Fruit fly (Drosophila melanogaster): ENCODE results near the gene Prm.

Prm gene

dm6 chr3L:8745210-8745609, at the start of gene Prm:
TSS of gene Prm (minus strand) at chr3L:8745310.
- TF ChIP-seq insv (optimal IDR thresholded peaks at IDR 0.05) (no peak), ttk (optimal IDR thresholded peaks at IDR 0.05) (no peak), Myc (optimal IDR thresholded peaks at IDR 0.05) (no peak), Sin3A (optimal IDR thresholded peaks at IDR 0.05) (no peak), psq (optimal IDR thresholded peaks at IDR 0.05) (no peak), h (optimal IDR thresholded peaks at IDR 0.05) (no peak)

- TF ChIP-seq psq (optimal IDR thresholded peaks at IDR 0.05) (no peak), h (optimal IDR thresholded peaks at IDR 0.05) (no peak), Myc (optimal IDR thresholded peaks at IDR 0.05) (no peak), ttk (optimal IDR thresholded peaks at IDR 0.05) (no peak), insv (optimal IDR thresholded peaks at IDR 0.05) (no peak), Sin3A (optimal IDR thresholded peaks at IDR 0.05) (no peak)
Observed at dm6 chr3L:8788445-8788844, 43.3 kb upstream of the Prm start, which contains the start of gene Acbp5. TSS of gene Acbp5 (minus strand) at chr3L:8788545.

- no peak for TF ChIP-seq Sin3A (optimal IDR thresholded peaks at IDR 0.05)
- no peak for TF ChIP-seq h (optimal IDR thresholded peaks at IDR 0.05)
- no peak for TF ChIP-seq psq (optimal IDR thresholded peaks at IDR 0.05)
- TF ChIP-seq Myc (optimal IDR thresholded peaks at IDR 0.05) = no peak
- TF ChIP-seq insv (optimal IDR thresholded peaks at IDR 0.05) = no peak
- no peak for TF ChIP-seq ttk (optimal IDR thresholded peaks at IDR 0.05)
Observed at dm6 chr3L:8787701-8788100, 42.6 kb upstream of the Prm start.

dm6 chr3L:8787240-8787639, 42.1 kb upstream of the Prm start:
- no peak for TF ChIP-seq Sin3A (optimal IDR thresholded peaks at IDR 0.05)
- TF ChIP-seq Myc (optimal IDR thresholded peaks at IDR 0.05) = no peak
- TF ChIP-seq ttk (optimal IDR thresholded peaks at IDR 0.05) = no peak
- no peak for TF ChIP-seq insv (optimal IDR thresholded peaks at IDR 0.05)
- TF ChIP-seq psq (optimal IDR thresholded peaks at IDR 0.05) = no peak
- TF ChIP-seq h (optimal IDR thresholded peaks at IDR 0.05) = no peak

- TF ChIP-seq Sin3A (optimal IDR thresholded peaks at IDR 0.05) = no peak
- no peak for TF ChIP-seq ttk (optimal IDR thresholded peaks at IDR 0.05)
- no peak for TF ChIP-seq Myc (optimal IDR thresholded peaks at IDR 0.05)
- TF ChIP-seq insv (optimal IDR thresholded peaks at IDR 0.05) = no peak
- TF ChIP-seq h (optimal IDR thresholded peaks at IDR 0.05) = no peak
- TF ChIP-seq psq (optimal IDR thresholded peaks at IDR 0.05) = no peak
Observed at dm6 chr3L:8783299-8783698, 38.2 kb upstream of the Prm start.

dm6 chr3L:8781993-8782392, 36.9 kb upstream of the Prm start:
- TF ChIP-seq ttk (optimal IDR thresholded peaks at IDR 0.05) (no peak), insv (optimal IDR thresholded peaks at IDR 0.05) (no peak), psq (optimal IDR thresholded peaks at IDR 0.05) (no peak), Sin3A (optimal IDR thresholded peaks at IDR 0.05) (no peak), h (optimal IDR thresholded peaks at IDR 0.05) (no peak), Myc (optimal IDR thresholded peaks at IDR 0.05) (no peak)

dm6 chr3L:8780723-8781296, 35.7 kb upstream of the Prm start:
- TF ChIP-seq h (optimal IDR thresholded peaks at IDR 0.05) = no peak
- TF ChIP-seq Sin3A (optimal IDR thresholded peaks at IDR 0.05) = no peak
- TF ChIP-seq ttk (optimal IDR thresholded peaks at IDR 0.05) = no peak
- no peak for TF ChIP-seq psq (optimal IDR thresholded peaks at IDR 0.05)
- no peak for TF ChIP-seq Myc (optimal IDR thresholded peaks at IDR 0.05)
- no peak for TF ChIP-seq insv (optimal IDR thresholded peaks at IDR 0.05)

dm6 chr3L:8777313-8777924, 32.3 kb upstream of the Prm start:
- TF ChIP-seq h (optimal IDR thresholded peaks at IDR 0.05) (no peak), Sin3A (optimal IDR thresholded peaks at IDR 0.05) (no peak), insv (optimal IDR thresholded peaks at IDR 0.05) (no peak)

dm6 chr3L:8774974-8775731, 30.0 kb upstream of the Prm start:
- no peak for TF ChIP-seq h (optimal IDR thresholded peaks at IDR 0.05)
- TF ChIP-seq ttk (optimal IDR thresholded peaks at IDR 0.05) = no peak
- no peak for TF ChIP-seq Myc (optimal IDR thresholded peaks at IDR 0.05)
- no peak for TF ChIP-seq insv (optimal IDR thresholded peaks at IDR 0.05)
- TF ChIP-seq psq (optimal IDR thresholded peaks at IDR 0.05) = no peak
- TF ChIP-seq Sin3A (optimal IDR thresholded peaks at IDR 0.05) = no peak

dm6 chr3L:8773713-8774112, 28.6 kb upstream of the Prm start:
- TF ChIP-seq Myc (optimal IDR thresholded peaks at IDR 0.05) (no peak), Sin3A (optimal IDR thresholded peaks at IDR 0.05) (no peak), h (optimal IDR thresholded peaks at IDR 0.05) (no peak), ttk (optimal IDR thresholded peaks at IDR 0.05) (no peak), insv (optimal IDR thresholded peaks at IDR 0.05) (no peak), psq (optimal IDR thresholded peaks at IDR 0.05) (no peak)

dm6 chr3L:8772998-8773684, 28.0 kb upstream of the Prm start:
- no peak for TF ChIP-seq Myc (optimal IDR thresholded peaks at IDR 0.05)
- TF ChIP-seq h (optimal IDR thresholded peaks at IDR 0.05) = no peak
- no peak for TF ChIP-seq Sin3A (optimal IDR thresholded peaks at IDR 0.05)
- TF ChIP-seq ttk (optimal IDR thresholded peaks at IDR 0.05) = no peak
- TF ChIP-seq psq (optimal IDR thresholded peaks at IDR 0.05) = no peak
- no peak for TF ChIP-seq insv (optimal IDR thresholded peaks at IDR 0.05)

Data from Kc167 (cell line).